Fruit fly (Drosophila melanogaster) whole organism, embryonic: Measurements from ENCODE around the gene CG31211.

ENCODE experiments used
- Atf6 ChIP-seq: fragments of 200-800 bp; sonication (Bioruptor generic); IDR thresholded peaks from 2 replicates; pipeline ENCODE4 v1.3.6; 2022; ENCODE audit warnings: missing biosample characterization, missing genetic modification characterization
- Bgb ChIP-seq: fragments of 200-800 bp; sonication (Bioruptor generic); IDR thresholded peaks from 2 replicates; pipeline ENCODE4 v1.3.6; 2022; ENCODE audit warnings: missing biosample characterization, missing genetic modification characterization; ENCODE audit not compliant: partially characterized antibody
- CG12299 ChIP-seq: fragments of 200-800 bp; sonication (Bioruptor generic); optimal IDR thresholded peaks from 2 replicates; lab custom pipeline; 2018; ENCODE audit warnings: missing biosample characterization, mild to moderate bottlenecking, missing genetic modification characterization
- CG13424 ChIP-seq: fragments of 200-800 bp; sonication (Bioruptor generic); optimal IDR thresholded peaks from 2 replicates; lab custom pipeline; 2019; ENCODE audit warnings: missing biosample characterization, mild to moderate bottlenecking, missing genetic modification characterization, moderate library complexity
- CG14014 ChIP-seq: fragments of 200-800 bp; sonication (Bioruptor generic); IDR thresholded peaks from 2 replicates; pipeline ENCODE4 v1.3.6; 2022; ENCODE audit warnings: missing biosample characterization, missing genetic modification characterization
- CG14050 ChIP-seq: fragments of 200-800 bp; sonication (Bioruptor generic); IDR thresholded peaks from 3 replicates; pipeline ENCODE4 v1.3.6; 2022; ENCODE audit warnings: missing biosample characterization, missing genetic modification characterization
- CG15269 ChIP-seq: fragments of 200-800 bp; sonication (Bioruptor generic); optimal IDR thresholded peaks from 2 replicates; lab custom pipeline; 2018; ENCODE audit warnings: missing biosample characterization, mild to moderate bottlenecking, missing genetic modification characterization, moderate library complexity
- CG17385 ChIP-seq: fragments of 200-800 bp; sonication (Bioruptor generic); optimal IDR thresholded peaks from 3 replicates; lab custom pipeline; 2018; ENCODE audit warnings: missing biosample characterization, mild to moderate bottlenecking, missing genetic modification characterization
- CG18011 ChIP-seq: fragments of 200-800 bp; sonication (Bioruptor generic); optimal IDR thresholded peaks from 2 replicates; lab custom pipeline; 2017; ENCODE audit warnings: missing biosample characterization, missing genetic modification characterization, mild to moderate bottlenecking, moderate library complexity, missing genotype
- CG2120 ChIP-seq: fragments of 200-800 bp; sonication (Bioruptor generic); optimal IDR thresholded peaks from 3 replicates; lab custom pipeline; 2016; ENCODE audit warnings: missing biosample characterization, missing genetic modification characterization
- CG3281 ChIP-seq: fragments of 200-800 bp; sonication (Bioruptor generic); optimal IDR thresholded peaks from 3 replicates; lab custom pipeline; 2017; ENCODE audit warnings: missing biosample characterization, mild to moderate bottlenecking, missing genetic modification characterization
- CG3726 ChIP-seq: fragments of 200-800 bp; sonication (Bioruptor generic); IDR thresholded peaks from 3 replicates; pipeline ENCODE4, ENCODE4 v1.3.6; 2022; ENCODE audit warnings: missing biosample characterization, missing genetic modification characterization
- CG3847 ChIP-seq: fragments of 200-800 bp; sonication (Bioruptor generic); IDR thresholded peaks from 2 replicates; pipeline ENCODE4 v1.3.6; 2022; ENCODE audit warnings: missing biosample characterization, missing genetic modification characterization
- CG6175 ChIP-seq: fragments of 200-800 bp; sonication (Bioruptor generic); IDR thresholded peaks from 3 replicates; pipeline ENCODE4 v1.3.6; 2022; ENCODE audit warnings: missing biosample characterization, missing genetic modification characterization
- CG7839 ChIP-seq: fragments of 200-800 bp; sonication (Bioruptor generic); optimal IDR thresholded peaks from 3 replicates; lab custom pipeline; 2018; ENCODE audit warnings: missing biosample characterization, mild to moderate bottlenecking, missing genetic modification characterization, moderate library complexity
- Camta ChIP-seq: fragments of 200-800 bp; sonication (Bioruptor generic); optimal IDR thresholded peaks from 2 replicates; lab custom pipeline; 2016; ENCODE audit warnings: missing biosample characterization, missing genetic modification characterization
- CoRest ChIP-seq: fragments of 200-800 bp; sonication (Bioruptor generic); optimal IDR thresholded peaks from 3 replicates; lab custom pipeline; 2018; ENCODE audit warnings: missing biosample characterization, mild to moderate bottlenecking, missing genetic modification characterization, moderate library complexity
- Dbx ChIP-seq: fragments of 200-800 bp; sonication (Bioruptor generic); IDR thresholded peaks from 3 replicates; pipeline ENCODE4 v1.3.6; 2022; ENCODE audit warnings: missing biosample characterization, missing genetic modification characterization
- Drgx ChIP-seq: fragments of 200-800 bp; sonication (Bioruptor generic); IDR thresholded peaks from 2 replicates; pipeline ENCODE4 v1.3.6; 2022; ENCODE audit warnings: missing biosample characterization, missing genetic modification characterization
- Hr51 ChIP-seq, 2 experiments: fragments of 200-800 bp; sonication (Bioruptor generic); optimal IDR thresholded peaks; 2 replicates in 1 of 2; 3 replicates in 1 of 2; lab custom pipeline; 2016 to 2018; ENCODE audit warnings: missing biosample characterization in 2 of 2, missing genetic modification characterization in 2 of 2, mild to moderate bottlenecking in 1 of 2, moderate library complexity in 1 of 2
- Hsf ChIP-seq: fragments of 200-800 bp; sonication (Bioruptor generic); optimal IDR thresholded peaks from 3 replicates; lab custom pipeline; 2016; ENCODE audit warnings: missing biosample characterization, missing genetic modification characterization
- Kr ChIP-seq: fragments of 200-800 bp; sonication (Bioruptor generic); optimal IDR thresholded peaks from 2 replicates; lab custom pipeline; 2017; ENCODE audit warnings: missing biosample characterization, mild to moderate bottlenecking, missing genetic modification characterization
- Med ChIP-seq: fragments of 200-800 bp; sonication (Bioruptor generic); peaks from one replicate; lab custom pipeline; 2016; ENCODE audit warnings: missing biosample characterization, missing genetic modification characterization, mild to moderate bottlenecking, inconsistent platforms, moderate library complexity
- Nf-YA ChIP-seq: fragments of 200-800 bp; sonication (Bioruptor generic); IDR thresholded peaks from 2 replicates; pipeline ENCODE4 v1.3.6; 2022; ENCODE audit warnings: missing biosample characterization, missing genetic modification characterization
- NfI ChIP-seq: fragments of 200-800 bp; sonication (Bioruptor generic); optimal IDR thresholded peaks from 3 replicates; lab custom pipeline; 2018; ENCODE audit warnings: missing biosample characterization, mild to moderate bottlenecking, missing genetic modification characterization, moderate library complexity
- PHDP ChIP-seq: fragments of 200-800 bp; sonication (Bioruptor generic); optimal IDR thresholded peaks from 3 replicates; lab custom pipeline; 2018; ENCODE audit warnings: missing biosample characterization, mild to moderate bottlenecking, missing genetic modification characterization, moderate library complexity
- Six4 ChIP-seq: fragments of 200-800 bp; sonication (Bioruptor generic); optimal IDR thresholded peaks from 2 replicates; lab custom pipeline; 2016; ENCODE audit warnings: missing biosample characterization, missing genetic modification characterization
- Sox102F ChIP-seq: fragments of 200-800 bp; sonication (Bioruptor generic); optimal IDR thresholded peaks from 2 replicates; lab custom pipeline; 2018; ENCODE audit warnings: missing biosample characterization, mild to moderate bottlenecking, missing genetic modification characterization, moderate library complexity
- ase ChIP-seq: fragments of 200-800 bp; sonication (Bioruptor generic); IDR thresholded peaks from 3 replicates; pipeline ENCODE4 v1.3.6; 2022; ENCODE audit warnings: missing biosample characterization, missing genetic modification characterization
- az2 ChIP-seq: fragments of 200-800 bp; sonication (Bioruptor generic); optimal IDR thresholded peaks from 3 replicates; lab custom pipeline; 2016; ENCODE audit warnings: missing biosample characterization, missing genetic modification characterization
- cato ChIP-seq: fragments of 200-800 bp; sonication (Bioruptor generic); optimal IDR thresholded peaks from 2 replicates; lab custom pipeline; 2016; ENCODE audit warnings: missing biosample characterization, missing genetic modification characterization, borderline replicate concordance
- chm ChIP-seq: fragments of 200-800 bp; sonication (Bioruptor generic); IDR thresholded peaks from 2 replicates; pipeline ENCODE4 v1.3.6; 2022; ENCODE audit warnings: missing biosample characterization, missing genetic modification characterization
- fd3F ChIP-seq: fragments of 200-800 bp; sonication (Bioruptor generic); optimal IDR thresholded peaks from 2 replicates; lab custom pipeline; 2018; ENCODE audit warnings: missing biosample characterization, mild to moderate bottlenecking, missing genetic modification characterization, moderate library complexity
- gem ChIP-seq: fragments of 200-800 bp; sonication (Bioruptor generic); optimal IDR thresholded peaks from 2 replicates; lab custom pipeline; 2019; ENCODE audit warnings: missing biosample characterization, mild to moderate bottlenecking, missing genetic modification characterization, moderate library complexity
- lilli ChIP-seq: fragments of 200-800 bp; sonication (Bioruptor generic); optimal IDR thresholded peaks from 3 replicates; lab custom pipeline; 2016; ENCODE audit warnings: missing biosample characterization, missing genetic modification characterization
- phol ChIP-seq: fragments of 200-800 bp; sonication (Bioruptor generic); optimal IDR thresholded peaks from 3 replicates; lab custom pipeline; 2018; ENCODE audit warnings: missing biosample characterization, mild to moderate bottlenecking, missing genetic modification characterization, moderate library complexity
- so ChIP-seq: fragments of 200-800 bp; sonication (Bioruptor generic); IDR thresholded peaks from 3 replicates; pipeline ENCODE4 v1.3.6; 2022; ENCODE audit warnings: missing biosample characterization, missing genetic modification characterization
- unpg ChIP-seq: fragments of 200-800 bp; sonication (Bioruptor generic); optimal IDR thresholded peaks from 3 replicates; lab custom pipeline; 2018; ENCODE audit warnings: missing biosample characterization, mild to moderate bottlenecking, missing genetic modification characterization, moderate library complexity
- usp ChIP-seq: fragments of >200 bp; optimal IDR thresholded peaks from 2 replicates; lab custom pipeline; 2017; ENCODE audit warnings: missing biosample characterization, missing genetic modification characterization
- vfl ChIP-seq: fragments of 200-800 bp; sonication (Bioruptor generic); optimal IDR thresholded peaks from 2 replicates; lab custom pipeline; 2016; ENCODE audit warnings: missing biosample characterization, missing genetic modification characterization
- vnd ChIP-seq: fragments of 200-800 bp; sonication (Bioruptor generic); IDR thresholded peaks from 3 replicates; pipeline ENCODE4 v1.3.6; 2022; ENCODE audit warnings: missing biosample characterization, missing genetic modification characterization; ENCODE audit not compliant: partially characterized antibody

Gene CG31211

dm6 chr3R:11969217-11969616, 19.7 kb downstream of the CG31211 start (continued):
- TF ChIP-seq CG3281 (GFP tag; lab: Kevin White, UChicago) (peak; percentile 8), Sox102F (GFP tag; lab: Kevin White, UChicago) (peak; percentile 16), CG17385 (peak; percentile 18), Bgb (GFP tag; lab: Robert Waterston, UW) (no peak), chm (no peak), CG2120 (GFP tag; lab: Kevin White, UChicago) (peak; percentile 49), CG3847 (GFP tag; lab: Robert Waterston, UW) (0 out of 2 replicates have a peak, but pooled peaks have one; percentile 5), CG14014 (GFP tag; lab: Robert Waterston, UW) (0 out of 2 replicates have a peak, but pooled peaks have one; percentile 18), CG7839 (peak; percentile 32), vnd (GFP tag; lab: Robert Waterston, UW) (no peak), Atf6 (peak; percentile 59; the same call in 1 of the 2 replicates), unpg (no peak), gem (tag; lab: Kevin White, UChicago) (peak; percentile 34), CG6175 (GFP tag; lab: Robert Waterston, UW) (no peak), Med (GFP tag; lab: Kevin White, UChicago) (peak; percentile 80), fd3F (GFP tag; lab: Kevin White, UChicago) (peak; percentile 1), ase (no peak), so (GFP tag; lab: Robert Waterston, UW) (no peak), PHDP (tag; lab: Kevin White, UChicago) (peak; percentile 19), Hr51 (GFP tag; optimal IDR thresholded peaks at IDR 0.05; lab: Kevin White, UChicago) (peak in 1 of 2 experiments; percentile 18), Six4 (GFP tag; lab: Kevin White, UChicago) (no peak), lilli (GFP tag; lab: Kevin White, UChicago) (peak; percentile 23), CG15269 (peak; percentile 48), CoRest (tag; lab: Kevin White, UChicago) (peak; percentile 48), CG13424 (peak; percentile 30), CG14050 (GFP tag; lab: Robert Waterston, UW) (peak; percentile 8; the same call in 1 of the 3 replicates), Drgx (peak; percentile 64), CG3726 (GFP tag; lab: Robert Waterston, UW) (no peak)

dm6 chr3R:11971394-11971793, 21.9 kb downstream of the CG31211 start, which contains the start of gene GC2:
GC2 (plus strand) TSS chr3R:11971694.
- no peak for TF ChIP-seq CG12299 (tag; lab: Kevin White, UChicago)
- TF ChIP-seq CG18011 (GFP tag; lab: Kevin White, UChicago) = no peak
- no peak for TF ChIP-seq NfI
- no peak for TF ChIP-seq Dbx
- no peak for TF ChIP-seq az2
- TF ChIP-seq Hsf (GFP tag; lab: Kevin White, UChicago) = no peak
- TF ChIP-seq Hr51 (GFP tag; optimal IDR thresholded peaks at IDR 0.05; lab: Kevin White, UChicago) = no peak
- no peak for TF ChIP-seq Kr (GFP tag; lab: Kevin White, UChicago)
- no peak for TF ChIP-seq vfl (GFP tag; lab: Kevin White, UChicago)
- TF ChIP-seq phol (tag; lab: Kevin White, UChicago) = no peak
- no peak for TF ChIP-seq usp (GFP tag; lab: Kevin White, UChicago)
- TF ChIP-seq, all 482 proteins: peak for 0

- TF ChIP-seq Nf-YA (no peak), Camta (GFP tag; lab: Kevin White, UChicago) (no peak), Med (GFP tag; lab: Kevin White, UChicago) (peak; percentile 35), cato (GFP tag; lab: Kevin White, UChicago) (no peak), Bgb (GFP tag; lab: Robert Waterston, UW) (0 out of 2 replicates have a peak, but pooled peaks have one; percentile 10)
Observed at dm6 chr3R:11973826-11974225, 24.3 kb downstream of the CG31211 start.
